Worm (Caenorhabditis elegans): ENCODE data around the gene pen-2.

DNA sequence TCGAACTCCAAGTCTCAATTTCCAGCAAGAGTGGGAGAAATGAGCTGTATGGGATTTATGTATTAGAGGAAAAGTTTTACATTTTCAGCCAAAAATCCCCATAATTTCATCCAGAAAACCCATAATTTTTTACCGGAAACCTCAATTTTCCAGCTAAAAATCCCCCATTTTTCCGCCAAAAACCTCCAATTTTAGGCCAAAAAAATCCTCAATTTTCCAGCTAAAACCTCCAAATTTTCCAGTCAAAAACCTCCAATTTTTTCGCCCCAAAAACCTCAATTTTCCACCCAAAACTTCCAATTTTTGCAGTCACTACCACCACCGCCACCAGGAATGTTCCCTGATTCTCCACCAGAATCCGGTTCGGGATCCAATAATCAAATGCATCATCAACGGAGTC, 1.7 kb upstream of the pen-2 start:
- TF ChIP-seq pros-1 (tag; optimal IDR thresholded peaks at IDR 0.05), result no peak
- TF ChIP-seq ets-4 (tag; optimal IDR thresholded peaks at IDR 0.05), result no peak
- TF ChIP-seq eyg-1 (tag; optimal IDR thresholded peaks at IDR 0.05), result no peak
- TF ChIP-seq ceh-31 (tag; optimal IDR thresholded peaks at IDR 0.05), result no peak
- TF ChIP-seq pha-4 (tag; optimal IDR thresholded peaks at IDR 0.05), result no peak
- no peak for TF ChIP-seq tbx-2 (tag; optimal IDR thresholded peaks at IDR 0.05)
- TF ChIP-seq ama-1 (optimal IDR thresholded peaks at IDR 0.05), result no peak
- TF ChIP-seq rnt-1 (tag; optimal IDR thresholded peaks at IDR 0.05), result no peak
- TF ChIP-seq ceh-30 (tag; optimal IDR thresholded peaks at IDR 0.05), result no peak

Measured in whole organism, late embryonic.